Worm (Caenorhabditis elegans): ENCODE results near the gene nhr-135.

- no peak for TF ChIP-seq lin-15B (tag; optimal IDR thresholded peaks at IDR 0.05)
- no peak for TF ChIP-seq unc-39 (tag; optimal IDR thresholded peaks at IDR 0.05)
- no peak for TF ChIP-seq snpc-4 (tag; optimal IDR thresholded peaks at IDR 0.05)
- no peak for TF ChIP-seq lsy-2 (tag; optimal IDR thresholded peaks at IDR 0.05)
- no peak for TF ChIP-seq nhr-237 (tag; optimal IDR thresholded peaks at IDR 0.05)
- peak in 1 of 2 experiments; percentile 96 for TF ChIP-seq unc-62 (GFP tag; optimal IDR thresholded peaks at IDR 0.05 in 1 of 2)
- TF ChIP-seq unc-62 (tag; optimal IDR thresholded peaks at IDR 0.05), result no peak
Measured at ce11 chrV:7123979-7124378, 30.4 kb upstream of the nhr-135 start.
